Fruit fly (Drosophila melanogaster) whole organism, wandering third instar larva: ENCODE results near the gene CG43980.
A peak's percentile ranks its signal among the peaks of the same experiment; 100 is the strongest.

Source experiments
- Abd-B ChIP-seq: fragments of >200 bp; optimal IDR thresholded peaks from 2 replicates; lab custom pipeline; 2017; ENCODE audit warnings: missing biosample characterization, missing genetic modification characterization
- CG32264 ChIP-seq: fragments of 200-800 bp; sonication (Bioruptor generic); optimal IDR thresholded peaks from 2 replicates; lab custom pipeline; 2016; ENCODE audit warnings: missing biosample characterization, missing genetic modification characterization
- CG9705 ChIP-seq: fragments of 200-800 bp; sonication (Bioruptor generic); optimal IDR thresholded peaks from 2 replicates; lab custom pipeline; 2018; ENCODE audit warnings: missing biosample characterization, mild to moderate bottlenecking, missing genetic modification characterization
- CrebA ChIP-seq: fragments of 200-800 bp; sonication (Bioruptor generic); optimal IDR thresholded peaks from 2 replicates; lab custom pipeline; 2016; ENCODE audit warnings: missing biosample characterization, mild to moderate bottlenecking, missing genetic modification characterization, borderline replicate concordance
- Dfd ChIP-seq: fragments of >200 bp; optimal IDR thresholded peaks from 2 replicates; lab custom pipeline; 2017; ENCODE audit warnings: missing biosample characterization, missing genetic modification characterization
- Dif ChIP-seq: fragments of 200-275, 200-300 bp; sonication (Bioruptor generic); optimal IDR thresholded peaks from 2 replicates; lab custom pipeline; 2018; ENCODE audit warnings: missing biosample characterization, missing genetic modification characterization; ENCODE audit not compliant: partially characterized antibody
- GATAd ChIP-seq: sonication (Bioruptor generic); optimal IDR thresholded peaks from 2 replicates; lab custom pipeline; 2016; ENCODE audit warnings: missing biosample characterization, missing genetic modification characterization
- HLH106 ChIP-seq: fragments of 200-800 bp; optimal IDR thresholded peaks from 3 replicates; lab custom pipeline; 2019; ENCODE audit warnings: missing biosample characterization, mild to moderate bottlenecking, missing genetic modification characterization, moderate library complexity
- Hnf4 ChIP-seq: fragments of 200-800 bp; sonication (Bioruptor generic); optimal IDR thresholded peaks from 2 replicates; lab custom pipeline; 2016; ENCODE audit warnings: missing biosample characterization, mild to moderate bottlenecking, missing genetic modification characterization
- Hr78 ChIP-seq: fragments of >200 bp; optimal IDR thresholded peaks from 2 replicates; lab custom pipeline; 2017; ENCODE audit warnings: missing biosample characterization, missing genetic modification characterization
- Hr83 ChIP-seq: fragments of 200-300 bp; sonication (Bioruptor generic); optimal IDR thresholded peaks from 2 replicates; lab custom pipeline; 2016; ENCODE audit warnings: missing biosample characterization, mild to moderate bottlenecking, missing genetic modification characterization, moderate library complexity; ENCODE audit not compliant: poor library complexity, severe bottlenecking
- Jra ChIP-seq: sonication (Bioruptor generic); optimal IDR thresholded peaks from 2 replicates; lab custom pipeline; 2016; ENCODE audit warnings: missing biosample characterization, missing genetic modification characterization
- Mio ChIP-seq: sonication (Bioruptor generic); optimal IDR thresholded peaks from 2 replicates; lab custom pipeline; 2016; ENCODE audit warnings: missing biosample characterization, missing genetic modification characterization
- Myc ChIP-seq: fragments of >200 bp; optimal IDR thresholded peaks from 2 replicates; lab custom pipeline; 2017
- N ChIP-seq: fragments of >200 bp; optimal IDR thresholded peaks from 2 replicates; lab custom pipeline; 2018; ENCODE audit warnings: missing biosample characterization, missing external identifiers, missing genetic modification characterization
- OdsH ChIP-seq: fragments of 200-800 bp; sonication (Bioruptor generic); optimal IDR thresholded peaks from 2 replicates; lab custom pipeline; 2016; ENCODE audit warnings: missing biosample characterization, mild to moderate bottlenecking, missing genetic modification characterization
- Rel ChIP-seq, 2 experiments: fragments of 200-800 bp; sonication (Bioruptor generic) in 1 of 2; optimal IDR thresholded peaks; 2 replicates in 1 of 2; 3 replicates in 1 of 2; lab custom pipeline; 2016 to 2019; ENCODE audit warnings: mild to moderate bottlenecking in 2 of 2, missing biosample characterization in 2 of 2, missing genetic modification characterization in 2 of 2, moderate library complexity in 1 of 2
- Sp1 ChIP-seq: fragments of 200-800 bp; sonication (Bioruptor generic); optimal IDR thresholded peaks from 3 replicates; lab custom pipeline; 2019; ENCODE audit warnings: missing biosample characterization, mild to moderate bottlenecking, missing genetic modification characterization, moderate library complexity
- Vsx2 ChIP-seq: fragments of 200-300, 225-300 bp; sonication (Bioruptor generic); optimal IDR thresholded peaks from 2 replicates; lab custom pipeline; 2018; ENCODE audit warnings: missing biosample characterization, missing genetic modification characterization; ENCODE audit not compliant: partially characterized antibody
- br ChIP-seq: fragments of 200-800 bp; sonication (Bioruptor generic); optimal IDR thresholded peaks from 2 replicates; lab custom pipeline; 2016; ENCODE audit warnings: missing biosample characterization, missing genetic modification characterization
- brk ChIP-seq: fragments of 200-800 bp; sonication (Bioruptor generic); optimal IDR thresholded peaks from 2 replicates; lab custom pipeline; 2016; ENCODE audit warnings: missing biosample characterization, mild to moderate bottlenecking, missing genetic modification characterization
- dl ChIP-seq, 2 experiments: fragments of 175-275, 200-275 bp in 1 of 2; fragments of 200-275 bp in 1 of 2; sonication (Bioruptor generic); optimal IDR thresholded peaks; lab custom pipeline; 2018; ENCODE audit warnings: mild to moderate bottlenecking in 2 of 2, missing biosample characterization in 2 of 2, missing genetic modification characterization in 2 of 2, moderate library complexity in 2 of 2; ENCODE audit not compliant: partially characterized antibody in 2 of 2, insufficient read depth in 1 of 2
- dmrt93B ChIP-seq: fragments of 200-800 bp; sonication (Bioruptor generic); optimal IDR thresholded peaks from 2 replicates; lab custom pipeline; 2018; ENCODE audit warnings: missing biosample characterization, mild to moderate bottlenecking, missing genetic modification characterization
- dsf ChIP-seq: sonication (Bioruptor generic); optimal IDR thresholded peaks from 2 replicates; lab custom pipeline; 2016; ENCODE audit warnings: missing biosample characterization, missing genetic modification characterization, borderline replicate concordance
- ey ChIP-seq: fragments of 200-800 bp; sonication (Bioruptor generic); optimal IDR thresholded peaks from 2 replicates; lab custom pipeline; 2016; ENCODE audit warnings: missing biosample characterization, missing genetic modification characterization
- foxo ChIP-seq, 2 experiments: fragments of 200-800 bp; sonication (Bioruptor generic); optimal IDR thresholded peaks; 2 replicates in 1 of 2; 3 replicates in 1 of 2; lab custom pipeline; 2016 to 2017; ENCODE audit warnings: missing biosample characterization in 2 of 2, missing genetic modification characterization in 2 of 2
- fru ChIP-seq: fragments of 200-800 bp; sonication (Bioruptor generic); optimal IDR thresholded peaks from 3 replicates; lab custom pipeline; 2016; ENCODE audit warnings: missing biosample characterization, mild to moderate bottlenecking, missing genetic modification characterization
- h ChIP-seq: fragments of 200-800 bp; sonication (Bioruptor generic); optimal IDR thresholded peaks from 3 replicates; lab custom pipeline; 2016; ENCODE audit warnings: missing biosample characterization, mild to moderate bottlenecking, missing genetic modification characterization
- jim ChIP-seq: fragments of 175-275, 200-325 bp; sonication (Bioruptor generic); optimal IDR thresholded peaks from 2 replicates; lab custom pipeline; 2016; ENCODE audit warnings: missing biosample characterization, mild to moderate bottlenecking, missing genetic modification characterization
- lola ChIP-seq: fragments of >200 bp; optimal IDR thresholded peaks from 2 replicates; lab custom pipeline; 2017; ENCODE audit warnings: missing biosample characterization, missing genetic modification characterization
- pan ChIP-seq: fragments of >200 bp; optimal IDR thresholded peaks from 2 replicates; lab custom pipeline; 2017
- psq ChIP-seq: fragments of 200-800 bp; sonication (Bioruptor generic); optimal IDR thresholded peaks from 3 replicates; lab custom pipeline; 2017; ENCODE audit warnings: missing biosample characterization, mild to moderate bottlenecking, missing genetic modification characterization, moderate library complexity
- rgr ChIP-seq: fragments of 200-800 bp; sonication (Bioruptor generic); optimal IDR thresholded peaks from 3 replicates; lab custom pipeline; 2016; ENCODE audit warnings: missing biosample characterization, mild to moderate bottlenecking, missing genetic modification characterization
- sage ChIP-seq: fragments of 200-800 bp; sonication (Bioruptor generic); optimal IDR thresholded peaks from 2 replicates; lab custom pipeline; 2016; ENCODE audit warnings: missing biosample characterization, mild to moderate bottlenecking, missing genetic modification characterization
- sv ChIP-seq: fragments of 200-800 bp; sonication (Bioruptor generic); optimal IDR thresholded peaks from 3 replicates; lab custom pipeline; 2016; ENCODE audit warnings: missing biosample characterization, missing genetic modification characterization
- tai ChIP-seq: sonication (Bioruptor generic); optimal IDR thresholded peaks from 2 replicates; lab custom pipeline; 2016; ENCODE audit warnings: missing biosample characterization, missing genetic modification characterization
- usp ChIP-seq: fragments of >200 bp; optimal IDR thresholded peaks from 2 replicates; lab custom pipeline; 2017; ENCODE audit warnings: missing biosample characterization, missing genetic modification characterization
- woc ChIP-seq: sonication (Bioruptor generic); optimal IDR thresholded peaks from 2 replicates; lab custom pipeline; 2016; ENCODE audit warnings: missing biosample characterization, mild to moderate bottlenecking, missing genetic modification characterization

CG43980 gene

DNA sequence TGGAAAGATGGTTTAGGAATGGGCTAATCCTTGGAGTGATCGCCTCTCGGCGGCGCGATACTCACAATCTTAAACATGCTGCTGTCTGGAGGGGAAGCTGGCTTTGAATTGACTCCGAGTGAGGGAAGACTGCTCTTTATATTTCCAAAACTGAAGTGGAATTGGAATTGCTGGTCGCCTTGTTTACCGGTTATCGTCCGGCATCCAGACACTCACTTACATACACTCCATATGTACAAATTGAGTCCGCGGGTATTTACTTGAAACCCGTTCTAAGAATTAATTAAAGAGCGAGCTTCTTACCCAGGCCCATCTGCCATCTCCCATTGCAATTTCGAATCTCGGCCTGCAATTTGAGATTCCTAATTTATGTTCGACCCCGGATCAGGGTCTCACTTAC is 22.1 kb downstream of the CG43980 start, which contains the start of gene Cpr78E:
Gene Cpr78E (minus strand): TSS at position 101 of the 400 bp plus-strand sequence.
- TF ChIP-seq Jra (GFP tag; lab: Kevin White, UChicago): no peak
- TF ChIP-seq Mio: no peak

- TF ChIP-seq psq (GFP tag; lab: Kevin White, UChicago) (no peak), HLH106 (tag; lab: Kevin White, UChicago) (no peak), br (no peak), foxo (GFP tag; optimal IDR thresholded peaks at IDR 0.05; lab: Kevin White, UChicago) (no peak), Sp1 (GFP tag; lab: Kevin White, UChicago) (no peak), Hr83 (GFP tag; lab: Kevin White, UChicago) (no peak), Rel (GFP tag; optimal IDR thresholded peaks at IDR 0.05; lab: Kevin White, UChicago) (no peak), Rel (tag; optimal IDR thresholded peaks at IDR 0.05; lab: Kevin White, UChicago) (no peak), CrebA (GFP tag; lab: Kevin White, UChicago) (no peak), sage (GFP tag; lab: Kevin White, UChicago) (no peak), brk (GFP tag; lab: Kevin White, UChicago) (no peak), Mio (no peak)
These were observed 22.8 kb downstream of the CG43980 start for dm6 chr3L:21667530-21667929.

- TF ChIP-seq GATAd (GFP tag; lab: Kevin White, UChicago) (no peak), lola (GFP tag; lab: Kevin White, UChicago) (no peak), h (GFP tag; lab: Kevin White, UChicago) (no peak), HLH106 (tag; lab: Kevin White, UChicago) (no peak), tai (GFP tag; lab: Kevin White, UChicago) (no peak), ey (GFP tag; lab: Kevin White, UChicago) (no peak), brk (GFP tag; lab: Kevin White, UChicago) (no peak)
These were observed 27.1 kb downstream of the CG43980 start, which contains the start of gene CG11249 for dm6 chr3L:21671839-21672238. TSS of gene CG11249 (plus strand) at chr3L:21672139.

DNA sequence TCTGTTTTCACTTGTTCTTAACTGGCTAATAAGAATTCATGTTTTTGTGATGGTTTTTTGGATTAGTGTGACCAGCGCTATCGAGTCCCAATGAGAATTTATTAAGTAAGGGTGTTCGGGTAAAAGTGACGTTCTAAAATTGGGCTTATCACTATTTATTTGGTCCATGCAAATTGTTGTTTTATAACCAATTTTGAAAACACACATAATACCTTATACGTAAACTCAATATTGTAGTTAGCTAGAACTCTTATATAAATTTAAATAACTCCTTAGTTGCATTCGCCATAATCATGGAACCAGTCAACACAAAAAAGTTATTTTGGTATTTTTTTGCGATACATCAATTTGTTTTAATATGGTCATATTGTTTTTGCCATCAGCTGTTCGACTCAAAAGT is 34.9 kb downstream of the CG43980 start, which contains the start of the genes Als2 and CG11248:
Gene Als2 (minus strand): TSS at position 69 of the 400 bp plus-strand sequence.
Gene CG11248 (plus strand): TSS at position 364 of the 400 bp plus-strand sequence.
- TF ChIP-seq HLH106 (tag; lab: Kevin White, UChicago) (peak; percentile 82), Hnf4 (GFP tag; lab: Kevin White, UChicago) (no peak), OdsH (GFP tag; lab: Kevin White, UChicago) (no peak), CG32264 (GFP tag; lab: Kevin White, UChicago) (no peak), N (GFP tag; lab: Kevin White, UChicago) (no peak), tai (GFP tag; lab: Kevin White, UChicago) (no peak), pan (lab: Kevin White, UChicago) (no peak), Dfd (GFP tag; lab: Kevin White, UChicago) (no peak), jim (GFP tag; lab: Kevin White, UChicago) (no peak), usp (no peak), woc (GFP tag; lab: Kevin White, UChicago) (peak; percentile 70), dmrt93B (peak; percentile 57), Jra (GFP tag; lab: Kevin White, UChicago) (no peak), Mio (no peak), br (peak; percentile 51), CG9705 (GFP tag; lab: Kevin White, UChicago) (no peak), Abd-B (GFP tag; lab: Kevin White, UChicago) (no peak), sage (GFP tag; lab: Kevin White, UChicago) (no peak), lola (GFP tag; lab: Kevin White, UChicago) (no peak), psq (GFP tag; lab: Kevin White, UChicago) (no peak), dl (GFP tag; optimal IDR thresholded peaks at IDR 0.05; lab: Kevin White, UChicago; ENCODE audit: insufficient read depth in 1 of 2, partially characterized antibody in 2 of 2) (no peak), Hr83 (GFP tag; lab: Kevin White, UChicago) (no peak), foxo (GFP tag; optimal IDR thresholded peaks at IDR 0.05; lab: Kevin White, UChicago) (peak in 1 of 2 experiments; percentile 74), Dif (no peak), Rel (GFP tag; optimal IDR thresholded peaks at IDR 0.05; lab: Kevin White, UChicago) (no peak), Rel (tag; optimal IDR thresholded peaks at IDR 0.05; lab: Kevin White, UChicago) (no peak), brk (GFP tag; lab: Kevin White, UChicago) (no peak), fru (GFP tag; lab: Kevin White, UChicago) (peak; percentile 73), CrebA (GFP tag; lab: Kevin White, UChicago) (no peak), ey (GFP tag; lab: Kevin White, UChicago) (peak; percentile 70), Myc (no peak), Hr78 (GFP tag; lab: Kevin White, UChicago) (no peak), rgr (GFP tag; lab: Kevin White, UChicago) (no peak), h (GFP tag; lab: Kevin White, UChicago) (no peak), sv (GFP tag; lab: Kevin White, UChicago) (peak; percentile 61), Vsx2 (no peak), dsf (GFP tag; lab: Kevin White, UChicago) (no peak), Sp1 (GFP tag; lab: Kevin White, UChicago) (no peak), GATAd (GFP tag; lab: Kevin White, UChicago) (peak; percentile 35)
